Fruit fly (Drosophila melanogaster) ovary, adult (tissue): ENCODE measurements around the gene Mst57Da.

Source experiments
- CG17801 ChIP-seq: fragments of 200-800 bp; optimal IDR thresholded peaks from 2 replicates; lab custom pipeline; 2019; ENCODE audit warnings: missing biosample characterization, mild to moderate bottlenecking, missing genetic modification characterization, moderate library complexity; ENCODE audit not compliant: partially characterized antibody

Mst57Da gene

DNA sequence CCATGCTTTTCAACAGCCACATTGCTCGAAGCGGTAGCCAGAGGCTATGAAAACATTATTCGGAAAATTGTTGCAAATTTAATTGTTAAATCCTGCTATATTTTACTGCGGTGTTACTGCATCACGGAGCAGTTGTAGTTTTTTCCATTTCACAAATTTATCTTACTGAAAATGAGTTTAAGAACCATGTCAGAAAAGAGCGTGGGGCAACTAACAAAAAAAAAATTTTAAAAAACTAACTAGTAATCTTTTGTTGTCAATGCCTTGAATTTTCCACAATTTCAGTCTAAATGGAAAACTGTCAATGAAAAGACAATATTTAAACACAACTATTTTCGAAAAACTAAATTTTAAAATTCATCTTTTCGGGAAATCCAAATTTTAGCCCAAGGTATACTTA lies 20.9 kb downstream of the Mst57Da start, which contains the start of gene CG5024:
TSS of gene CG5024 (plus strand) at position 301 of the 400 bp plus-strand sequence.
- no peak for TF ChIP-seq CG17801 (GFP tag; lab: Kevin White, UChicago)

DNA sequence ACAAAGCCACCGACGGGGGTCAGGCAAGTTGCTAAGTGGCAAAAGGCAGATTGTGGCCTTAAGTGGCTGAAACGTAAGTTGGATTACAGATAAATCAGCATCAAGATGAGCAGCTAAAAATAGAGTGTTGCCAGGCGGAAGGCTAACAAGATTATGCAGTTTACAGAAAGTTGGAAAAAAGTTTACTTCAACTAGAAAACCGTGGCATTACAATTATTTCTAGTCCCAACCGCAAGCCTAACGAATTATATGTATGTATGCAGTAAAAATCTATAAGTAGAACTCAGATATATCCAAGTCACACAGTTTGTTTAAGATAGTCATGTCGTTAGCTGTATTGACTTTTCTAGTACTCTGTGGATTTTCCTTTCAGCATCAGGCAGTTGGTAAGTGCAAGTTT lies 25.6 kb downstream of the Mst57Da start, which contains the start of gene BG642167:
TSS of gene BG642167 (plus strand) at position 301 of the 400 bp plus-strand sequence.
- no peak for TF ChIP-seq CG17801 (GFP tag; lab: Kevin White, UChicago)

DNA sequence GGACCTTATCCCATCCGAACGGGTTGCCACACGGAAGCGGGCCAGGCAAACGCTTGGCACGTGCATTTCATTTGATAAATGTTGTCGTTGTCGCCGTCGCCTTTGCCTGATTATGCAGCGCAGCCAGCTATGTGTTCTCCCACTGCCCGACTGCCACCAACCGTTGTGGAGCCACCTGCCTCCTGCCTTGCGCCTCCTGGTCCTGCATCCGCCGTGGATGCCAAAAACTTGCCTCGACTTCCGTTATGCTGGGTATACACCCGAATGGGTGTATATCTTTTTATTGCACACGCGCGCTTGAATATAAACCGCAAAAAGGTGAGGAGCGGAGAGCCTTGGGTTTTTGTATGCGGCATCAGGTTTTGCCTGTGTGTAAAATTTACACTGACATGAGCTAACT lies 39.9 kb downstream of the Mst57Da start:
- TF ChIP-seq CG17801 (GFP tag; lab: Kevin White, UChicago): no peak

DNA sequence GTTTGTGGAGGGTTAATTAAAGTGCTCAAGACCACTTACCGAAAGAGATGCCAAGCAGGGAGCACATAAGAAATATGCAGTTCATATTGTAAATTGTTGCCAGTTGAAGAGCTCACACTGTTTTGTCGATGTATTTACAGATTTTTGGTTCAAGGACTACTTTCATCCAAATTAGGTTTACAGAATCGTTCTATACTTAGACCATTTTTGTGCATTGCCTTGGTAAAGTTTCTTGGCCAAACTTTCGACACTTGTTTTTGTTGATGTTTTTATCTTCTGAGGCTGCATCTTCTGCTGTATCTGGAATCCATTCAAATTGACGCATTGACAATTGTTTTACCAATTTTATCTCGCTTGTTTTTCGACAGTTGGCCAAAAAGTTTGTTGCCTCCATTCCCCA lies 41.3 kb downstream of the Mst57Da start, which contains the start of gene CG31093:
TSS of gene CG31093 (minus strand) at position 101 of the 400 bp plus-strand sequence.
- no peak for TF ChIP-seq CG17801 (GFP tag; lab: Kevin White, UChicago)

DNA sequence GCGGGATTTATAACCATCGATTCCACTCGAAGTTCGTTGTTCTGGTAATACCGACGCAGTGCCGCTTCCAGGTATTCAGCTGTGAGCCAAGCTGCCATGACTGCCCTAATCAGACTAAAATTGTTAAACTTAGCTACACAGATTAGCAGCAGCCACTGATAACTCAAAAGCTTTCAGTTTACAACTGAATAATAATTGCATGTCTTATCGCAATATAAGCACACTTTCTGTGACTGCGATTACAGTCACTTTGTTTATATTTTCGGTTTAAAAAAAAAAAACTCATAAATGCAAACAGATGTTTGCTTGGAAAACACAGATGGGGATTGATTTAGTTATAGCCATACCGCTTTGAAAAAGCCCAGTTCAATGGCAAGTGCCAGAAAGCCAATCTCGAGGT lies 42.3 kb downstream of the Mst57Da start, which contains the start of gene CG31380:
TSS of gene CG31380 (minus strand) at position 101 of the 400 bp plus-strand sequence.
- TF ChIP-seq CG17801 (GFP tag; lab: Kevin White, UChicago): no peak

dm6 chr3R:25787198-25787597 lies 44.5 kb downstream of the Mst57Da start, which contains the start of gene CG4960:
Gene CG4960 (minus strand): TSS chr3R:25787298.
- no peak for TF ChIP-seq CG17801 (GFP tag; lab: Kevin White, UChicago)

- no peak for TF ChIP-seq CG17801 (GFP tag; lab: Kevin White, UChicago)
These were observed 48.8 kb downstream of the Mst57Da start for dm6 chr3R:25782855-25783424.
